Worm (Caenorhabditis elegans) whole organism, young adult: ENCODE data around the gene srbc-34.

Source experiments
- C17E4.6 ChIP-seq: fragments of 200-800 bp; sonication (Bioruptor generic); IDR thresholded peaks from 2 replicates; pipeline ENCODE4 v1.3.6; 2022; ENCODE audit warnings: missing genetic modification reagents, missing genetic modification characterization, missing compliant biosample characterization
- F49E8.2 ChIP-seq: sonication (generic microtip); optimal IDR thresholded peaks from 3 replicates; lab custom pipeline; 2017; ENCODE audit warnings: missing genetic modification characterization, mild to moderate bottlenecking, missing compliant biosample characterization, antibody characterized with exemption, moderate library complexity; ENCODE audit not compliant: insufficient read depth
- K11D2.4 ChIP-seq: fragments of 200-800 bp; sonication (Bioruptor generic); IDR thresholded peaks from 2 replicates; pipeline ENCODE4 v1.3.6; 2022; ENCODE audit warnings: missing genetic modification reagents, missing genetic modification characterization, missing compliant biosample characterization
- aptf-2 ChIP-seq: fragments of 200-800 bp; sonication (Bioruptor generic); conservative IDR thresholded peaks from 2 replicates; pipeline ENCODE4 v1.3.6; 2022; ENCODE audit warnings: missing genetic modification reagents, missing genetic modification characterization, missing compliant biosample characterization
- bed-1 ChIP-seq: fragments of 200-800 bp; sonication (Bioruptor generic); IDR thresholded peaks from 2 replicates; pipeline ENCODE4 v1.3.6; 2022; ENCODE audit warnings: missing genetic modification reagents, missing genetic modification characterization, missing compliant biosample characterization
- ceh-91 ChIP-seq: fragments of 200-800 bp; sonication (Bioruptor generic); IDR thresholded peaks from 2 replicates; pipeline ENCODE4 v1.3.6; 2022; ENCODE audit warnings: missing genetic modification reagents, missing genetic modification characterization, missing compliant biosample characterization
- chd-7 ChIP-seq: sonication (generic microtip); optimal IDR thresholded peaks from 2 replicates; lab custom pipeline; 2016; ENCODE audit warnings: mild to moderate bottlenecking, missing genetic modification characterization, moderate library complexity, missing compliant biosample characterization
- lin-54 ChIP-seq: fragments of 200-800 bp; sonication (Bioruptor generic); optimal IDR thresholded peaks from 2 replicates; lab custom pipeline; 2018; ENCODE audit warnings: mild to moderate bottlenecking, missing genetic modification characterization, missing compliant biosample characterization
- madf-6 ChIP-seq: fragments of 200-800 bp; sonication (Bioruptor generic); IDR thresholded peaks from 2 replicates; pipeline ENCODE4 v1.3.6; 2022; ENCODE audit warnings: missing genetic modification reagents, missing genetic modification characterization, missing compliant biosample characterization
- mel-28 ChIP-seq: sonication (generic microtip); optimal IDR thresholded peaks from 2 replicates; lab custom pipeline; 2016; ENCODE audit warnings: borderline replicate concordance, mild to moderate bottlenecking, missing genetic modification characterization, missing compliant biosample characterization
- rpc-1 ChIP-seq, 2 experiments: fragments of 150-350 bp in 1 of 2; sonication (generic microtip) in 1 of 2; optimal IDR thresholded peaks; 2 replicates each; lab custom pipeline; 2014 to 2018; ENCODE audit warnings: missing biosample characterization in 1 of 2, missing genetic modification characterization in 1 of 2, missing genetic modification reagents in 1 of 2, missing genotype in 1 of 2
- tbp1 ChIP-seq: fragments of 200-800 bp; sonication (Bioruptor generic); optimal IDR thresholded peaks from 2 replicates; lab custom pipeline; 2018; ENCODE audit warnings: mild to moderate bottlenecking, missing genetic modification characterization, missing compliant biosample characterization
- zfh-2 ChIP-seq: fragments of 200-800 bp; sonication (Bioruptor generic); conservative IDR thresholded peaks from 2 replicates; pipeline ENCODE4 v1.3.6; 2022; ENCODE audit warnings: missing genetic modification reagents, missing genetic modification characterization, missing compliant biosample characterization

DNA sequence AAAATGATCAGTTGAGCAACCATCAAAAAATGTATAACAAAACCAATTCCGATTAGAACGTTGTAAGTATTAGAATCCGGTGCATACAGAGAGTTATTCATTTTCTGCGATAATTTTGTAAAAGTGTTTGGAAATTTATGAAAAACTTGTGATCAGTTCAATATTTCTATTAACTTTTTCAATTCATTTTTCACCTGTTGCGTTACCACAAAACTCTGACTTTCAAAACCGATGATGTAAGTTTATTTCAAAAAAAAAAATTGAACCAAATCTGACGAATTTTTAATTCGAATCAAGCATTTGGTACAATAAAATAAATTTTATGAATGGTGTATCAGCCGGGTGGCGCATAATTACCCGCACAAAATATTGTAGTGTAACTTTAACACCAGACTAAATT, 19.5 kb upstream of the srbc-34 start, which contains the start of gene srz-16:
- TF ChIP-seq C17E4.6 (GFP tag; lab: Robert Waterston, UW) (no peak), ceh-91 (GFP tag; lab: Robert Waterston, UW) (no peak), tbp1 (no peak), bed-1 (GFP tag; lab: Robert Waterston, UW) (no peak), F49E8.2 (tag; lab: Kevin White, UChicago) (no peak), mel-28 (no peak), K11D2.4 (no peak), lin-54 (GFP tag; lab: Kevin White, UChicago) (no peak), rpc-1 (optimal IDR thresholded peaks at IDR 0.05; lab: Kevin White, UChicago) (no peak), rpc-1 (tag; optimal IDR thresholded peaks at IDR 0.05; lab: Kevin White, UChicago) (no peak), aptf-2 (GFP tag; lab: Robert Waterston, UW) (no peak), madf-6 (GFP tag; lab: Robert Waterston, UW) (no peak), chd-7 (tag; lab: Kevin White, UChicago) (no peak), zfh-2 (GFP tag; lab: Robert Waterston, UW) (no peak)
